Worm (Caenorhabditis elegans): Measurements from ENCODE around the gene snu-66.

snu-66 gene

DNA sequence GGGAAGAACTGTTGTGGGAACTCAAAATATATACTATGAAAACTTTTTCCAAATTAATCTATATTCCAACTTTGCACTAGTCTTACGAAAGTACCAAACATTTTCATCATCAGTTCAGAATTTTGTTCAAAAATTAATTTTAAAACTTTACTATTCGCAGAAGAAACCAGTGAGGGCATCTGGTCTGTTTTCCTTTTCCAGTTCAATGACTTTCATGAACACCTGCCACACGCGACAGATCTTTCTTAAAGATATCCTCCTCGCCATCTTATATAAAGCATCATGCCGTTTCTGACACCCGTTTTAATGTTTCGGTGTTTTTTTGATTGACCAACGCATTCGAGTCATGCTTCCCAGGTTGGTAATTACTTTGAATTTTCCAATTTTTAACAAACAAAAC, 42.5 kb downstream of the snu-66 start, which contains the start of gene C54F6.3:
Gene C54F6.3, plus strand, starts transcription at position 301 of the 400 bp plus-strand sequence.
- TF ChIP-seq mbf-1 (tag; optimal IDR thresholded peaks at IDR 0.05) (no peak), sma-3 (GFP tag; optimal IDR thresholded peaks at IDR 0.05) (no peak), alr-1 (tag; optimal IDR thresholded peaks at IDR 0.05) (no peak), egl-27 (tag; optimal IDR thresholded peaks at IDR 0.05) (no peak), ztf-11 (tag; optimal IDR thresholded peaks at IDR 0.05) (no peak), nhr-12 (tag; optimal IDR thresholded peaks at IDR 0.05) (no peak), dmd-4 (tag; optimal IDR thresholded peaks at IDR 0.05) (no peak)

DNA sequence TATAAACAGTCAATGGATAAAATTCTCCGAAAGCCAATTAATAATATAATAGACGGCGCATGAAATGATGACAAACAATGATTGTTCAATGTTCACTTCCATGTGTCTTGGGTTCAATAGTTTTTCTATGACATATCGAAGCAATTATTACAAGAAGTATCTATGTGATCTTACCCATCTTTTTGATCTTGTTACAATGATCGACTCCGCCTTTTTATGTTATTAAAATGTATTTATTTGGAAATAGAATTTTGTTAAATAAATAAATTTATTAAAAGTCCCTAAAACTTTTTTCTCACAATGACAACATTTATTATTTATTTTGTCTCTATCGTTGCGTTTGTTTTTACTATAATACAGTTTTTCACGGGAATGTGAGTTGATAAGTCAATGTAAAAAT, 45.6 kb downstream of the snu-66 start, which contains the start of gene swt-2:
Gene swt-2, plus strand, starts transcription at position 301 of the 400 bp plus-strand sequence.
- no peak for TF ChIP-seq mdl-1 (tag; optimal IDR thresholded peaks at IDR 0.05)
- TF ChIP-seq blmp-1 (tag; optimal IDR thresholded peaks at IDR 0.05; ENCODE audit: insufficient read depth), result no peak
- TF ChIP-seq nhr-21 (tag; optimal IDR thresholded peaks at IDR 0.05), result no peak
- no peak for TF ChIP-seq Y55F3AM.14 (GFP tag; optimal IDR thresholded peaks at IDR 0.05)
- TF ChIP-seq nhr-129 (tag; optimal IDR thresholded peaks at IDR 0.05), result no peak
- TF ChIP-seq ceh-16 (tag; optimal IDR thresholded peaks at IDR 0.05), result no peak
- TF ChIP-seq skn-1 (tag; optimal IDR thresholded peaks at IDR 0.05), result no peak
- TF ChIP-seq crh-2 (tag; optimal IDR thresholded peaks at IDR 0.05), result no peak

DNA sequence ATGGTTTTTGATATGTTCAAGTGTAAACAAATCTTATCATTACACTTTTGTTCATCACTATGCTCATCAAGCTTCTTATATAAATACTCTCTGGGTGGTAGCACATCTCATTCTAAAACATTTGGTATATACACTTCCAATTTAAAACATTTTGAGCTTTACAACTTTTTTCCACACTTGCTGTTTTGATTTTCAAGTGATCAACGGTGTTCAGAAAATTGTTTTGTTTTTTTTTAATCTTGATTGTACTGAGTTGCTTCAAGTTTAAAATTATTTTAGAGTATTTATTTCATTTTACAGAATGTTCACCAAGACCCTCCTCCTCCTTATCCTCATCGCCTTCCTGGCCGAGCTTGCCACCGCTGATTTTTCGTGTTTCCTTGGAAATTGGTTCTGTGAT, 46.7 kb downstream of the snu-66 start, which contains the start of gene C54F6.5:
Gene C54F6.5, plus strand, starts transcription at position 301 of the 400 bp plus-strand sequence.
- TF ChIP-seq nhr-25 (tag; optimal IDR thresholded peaks at IDR 0.05), result no peak
- TF ChIP-seq ztf-1 (GFP tag; conservative IDR thresholded peaks at IDR 0.05), result no peak
- no peak for TF ChIP-seq nhr-6 (tag; optimal IDR thresholded peaks at IDR 0.05)
- no peak for TF ChIP-seq unc-55 (GFP tag; optimal IDR thresholded peaks at IDR 0.05)
- no peak for TF ChIP-seq mbf-1 (tag; optimal IDR thresholded peaks at IDR 0.05)
- no peak for TF ChIP-seq crh-2 (tag; optimal IDR thresholded peaks at IDR 0.05)
- TF ChIP-seq alr-1 (tag; optimal IDR thresholded peaks at IDR 0.05), result no peak
- no peak for TF ChIP-seq zag-1 (tag; optimal IDR thresholded peaks at IDR 0.05)
- no peak for TF ChIP-seq ceh-16 (tag; optimal IDR thresholded peaks at IDR 0.05)
- TF ChIP-seq skn-1 (tag; optimal IDR thresholded peaks at IDR 0.05), result no peak

DNA sequence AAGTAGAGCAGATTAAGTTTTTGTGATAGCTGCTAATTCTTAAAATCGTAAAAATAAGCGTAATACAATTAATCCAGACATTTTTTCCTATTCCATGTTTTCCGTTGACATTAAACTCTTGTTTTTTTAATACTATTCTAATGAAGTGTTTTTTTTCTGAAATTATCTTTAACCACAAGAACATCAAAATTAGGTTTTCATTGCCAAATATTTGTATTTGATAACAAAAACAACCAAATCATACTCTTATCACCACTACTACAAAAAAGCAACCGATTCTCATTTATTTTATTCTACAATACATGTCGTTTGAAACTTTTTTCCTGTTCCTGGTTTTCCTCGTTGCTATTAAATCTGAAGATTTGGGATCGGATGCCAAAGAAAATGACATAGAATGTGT, 48.3 kb downstream of the snu-66 start, which contains the start of gene C54F6.17:
Gene C54F6.17, plus strand, starts transcription at position 301 of the 400 bp plus-strand sequence.
- TF ChIP-seq mbf-1 (tag; optimal IDR thresholded peaks at IDR 0.05) (no peak), aly-2 (tag; optimal IDR thresholded peaks at IDR 0.05) (no peak), gmeb-1 (tag; optimal IDR thresholded peaks at IDR 0.05) (no peak), Y55F3AM.14 (GFP tag; optimal IDR thresholded peaks at IDR 0.05) (no peak)

DNA sequence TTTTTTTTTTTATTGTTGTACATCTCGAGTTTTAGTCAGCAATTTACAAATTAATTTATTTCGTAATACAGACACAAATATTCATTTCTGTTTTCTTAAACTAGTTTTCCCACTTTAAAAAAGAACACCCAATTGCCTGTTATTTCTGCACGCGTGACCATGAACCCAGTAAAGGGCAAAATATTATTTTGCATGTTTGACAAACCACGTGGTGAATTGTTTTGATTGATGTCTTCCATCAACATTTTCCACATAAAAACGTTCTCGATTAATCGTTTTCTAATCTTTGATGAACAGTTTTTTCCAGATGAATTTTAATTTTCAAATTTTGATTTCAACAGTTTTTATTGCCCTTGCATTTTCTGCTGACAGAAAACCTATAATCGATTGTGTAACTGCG, 49.8 kb downstream of the snu-66 start, which contains the start of gene C54F6.18:
Gene C54F6.18, plus strand, starts transcription at position 301 of the 400 bp plus-strand sequence.
- TF ChIP-seq nhr-6 (tag; optimal IDR thresholded peaks at IDR 0.05) (no peak), sma-9 (GFP tag; optimal IDR thresholded peaks at IDR 0.05) (no peak), sma-9 (tag; optimal IDR thresholded peaks at IDR 0.05) (no peak), nhr-11 (tag; optimal IDR thresholded peaks at IDR 0.05) (no peak), nhr-23 (tag; optimal IDR thresholded peaks at IDR 0.05) (no peak), fos-1 (tag; optimal IDR thresholded peaks at IDR 0.05) (no peak), sem-4 (tag; optimal IDR thresholded peaks at IDR 0.05) (no peak), lsy-2 (tag; optimal IDR thresholded peaks at IDR 0.05) (no peak), blmp-1 (tag; optimal IDR thresholded peaks at IDR 0.05; ENCODE audit: insufficient read depth) (no peak)

DNA sequence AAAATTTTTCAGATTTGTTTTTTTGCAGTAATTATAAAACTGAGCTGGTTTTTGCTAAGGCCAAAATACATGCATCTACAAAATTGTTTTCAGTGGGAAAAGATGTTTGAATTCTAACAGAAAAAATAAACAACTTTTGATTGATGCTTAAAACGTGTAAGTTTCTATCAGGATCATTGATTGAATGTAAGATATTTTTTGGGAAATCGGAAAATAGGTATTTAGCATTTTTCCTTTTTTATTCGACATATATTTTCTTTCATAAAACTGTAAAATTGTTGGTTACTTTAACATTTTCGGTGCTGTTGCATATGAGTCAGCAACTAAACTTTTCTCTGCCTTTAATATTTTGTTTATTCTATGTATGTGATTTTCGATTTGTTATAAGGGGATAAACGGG, 51.0 kb downstream of the snu-66 start, which contains the start of gene C54F6.20:
Gene C54F6.20, plus strand, starts transcription at position 301 of the 400 bp plus-strand sequence.
- TF ChIP-seq mbf-1 (tag; optimal IDR thresholded peaks at IDR 0.05) (no peak), C34F6.9 (tag; optimal IDR thresholded peaks at IDR 0.05) (no peak), F13H6.1 (tag; optimal IDR thresholded peaks at IDR 0.05) (no peak), ZK546.5 (tag; optimal IDR thresholded peaks at IDR 0.05) (no peak), Y55F3AM.14 (GFP tag; optimal IDR thresholded peaks at IDR 0.05) (no peak), ceh-16 (tag; optimal IDR thresholded peaks at IDR 0.05) (no peak), sem-4 (tag; optimal IDR thresholded peaks at IDR 0.05) (no peak), gmeb-1 (tag; optimal IDR thresholded peaks at IDR 0.05) (no peak), nhr-21 (tag; optimal IDR thresholded peaks at IDR 0.05) (no peak), nhr-129 (tag; optimal IDR thresholded peaks at IDR 0.05) (no peak), aly-2 (tag; optimal IDR thresholded peaks at IDR 0.05) (no peak), nhr-237 (tag; optimal IDR thresholded peaks at IDR 0.05) (no peak), ama-1 (optimal IDR thresholded peaks at IDR 0.05) (no peak), elt-1 (tag; optimal IDR thresholded peaks at IDR 0.05) (no peak), sma-3 (GFP tag; optimal IDR thresholded peaks at IDR 0.05) (no peak), unc-39 (tag; optimal IDR thresholded peaks at IDR 0.05) (no peak), nhr-10 (tag; optimal IDR thresholded peaks at IDR 0.05) (no peak), nhr-12 (tag; optimal IDR thresholded peaks at IDR 0.05) (no peak)

Measured in whole organism, L2 larva.